Worm (Caenorhabditis elegans) whole organism, late embryonic: Measurements from ENCODE around the gene F17H10.4.

ENCODE experiments used
- C08G9.2 ChIP-seq: sonication (generic microtip); optimal IDR thresholded peaks from 2 replicates; lab custom pipeline; 2016; ENCODE audit warnings: mild to moderate bottlenecking, missing genetic modification characterization, moderate library complexity, missing compliant biosample characterization
- C38D4.7 ChIP-seq: fragments of 200-800 bp; sonication (Bioruptor generic); optimal IDR thresholded peaks from 2 replicates; lab custom pipeline; 2018; ENCODE audit warnings: mild to moderate bottlenecking, missing genetic modification characterization, moderate library complexity, missing compliant biosample characterization
- K02D7.2 ChIP-seq: sonication (generic microtip); optimal IDR thresholded peaks from 2 replicates; lab custom pipeline; 2017; ENCODE audit warnings: mild to moderate bottlenecking, missing genetic modification characterization, missing compliant biosample characterization
- T23F11.4 ChIP-seq: fragments of 200-800 bp; sonication (Bioruptor generic); optimal IDR thresholded peaks from 2 replicates; lab custom pipeline; 2018; ENCODE audit warnings: mild to moderate bottlenecking, missing genetic modification characterization, missing compliant biosample characterization
- Y22D7AL.16 ChIP-seq: sonication (generic microtip); optimal IDR thresholded peaks from 2 replicates; lab custom pipeline; 2016; ENCODE audit warnings: missing genetic modification characterization, missing compliant biosample characterization
- ama-1 ChIP-seq: fragments of 150-350 bp; optimal IDR thresholded peaks from 2 replicates; lab custom pipeline; 2014
- ceh-18 ChIP-seq: sonication (generic microtip); optimal IDR thresholded peaks from 2 replicates; lab custom pipeline; 2016; ENCODE audit warnings: missing genetic modification characterization, missing compliant biosample characterization
- ceh-2 ChIP-seq: sonication (generic microtip); optimal IDR thresholded peaks from 2 replicates; lab custom pipeline; 2016; ENCODE audit warnings: missing genotype, missing genetic modification characterization, missing compliant biosample characterization
- ceh-22 ChIP-seq: sonication (generic microtip); optimal IDR thresholded peaks from 2 replicates; lab custom pipeline; 2017; ENCODE audit warnings: missing biosample characterization, missing genetic modification characterization
- ceh-31 ChIP-seq: sonication (generic microtip); optimal IDR thresholded peaks from 2 replicates; lab custom pipeline; 2016; ENCODE audit warnings: missing genetic modification characterization, missing compliant biosample characterization
- ceh-48 ChIP-seq: sonication (generic microtip); optimal IDR thresholded peaks from 2 replicates; lab custom pipeline; 2016; ENCODE audit warnings: missing genetic modification characterization, inconsistent platforms, missing compliant biosample characterization
- ceh-6 ChIP-seq: fragments of 200-800 bp; sonication (Bioruptor generic); optimal IDR thresholded peaks from 2 replicates; lab custom pipeline; 2018; ENCODE audit warnings: mild to moderate bottlenecking, missing genetic modification characterization, missing compliant biosample characterization
- ceh-9 ChIP-seq: sonication (generic microtip); optimal IDR thresholded peaks from 2 replicates; lab custom pipeline; 2016; ENCODE audit warnings: mild to moderate bottlenecking, missing genetic modification characterization, inconsistent platforms, missing compliant biosample characterization
- dmd-4 ChIP-seq: sonication (generic microtip); optimal IDR thresholded peaks from 2 replicates; lab custom pipeline; 2016; ENCODE audit warnings: borderline replicate concordance, missing genetic modification characterization, missing compliant biosample characterization
- dve-1 ChIP-seq: sonication (generic microtip); optimal IDR thresholded peaks from 2 replicates; lab custom pipeline; 2017; ENCODE audit warnings: antibody characterized with exemption, mild to moderate bottlenecking, missing genetic modification characterization, missing compliant biosample characterization
- elt-2 ChIP-seq: sonication (generic microtip); optimal IDR thresholded peaks from 2 replicates; lab custom pipeline; 2016; ENCODE audit warnings: missing genetic modification reagents, missing genetic modification characterization, missing compliant biosample characterization
- ets-4 ChIP-seq: sonication (generic microtip); optimal IDR thresholded peaks from 2 replicates; lab custom pipeline; 2016; ENCODE audit warnings: missing genetic modification characterization, missing compliant biosample characterization
- eyg-1 ChIP-seq: sonication (generic microtip); optimal IDR thresholded peaks from 2 replicates; lab custom pipeline; 2016; ENCODE audit warnings: missing genotype, missing genetic modification characterization, missing compliant biosample characterization
- fax-1 ChIP-seq: sonication (generic microtip); optimal IDR thresholded peaks from 2 replicates; lab custom pipeline; 2016; ENCODE audit warnings: missing genotype, missing genetic modification characterization, missing compliant biosample characterization
- fkh-10 ChIP-seq: fragments of 150-350 bp; optimal IDR thresholded peaks from 2 replicates; lab custom pipeline; 2014; ENCODE audit warnings: missing biosample characterization, missing genetic modification reagents, missing genetic modification characterization
- fkh-6 ChIP-seq: sonication (generic microtip); optimal IDR thresholded peaks from 2 replicates; lab custom pipeline; 2016; ENCODE audit warnings: missing genetic modification characterization, missing compliant biosample characterization
- gmeb-2 ChIP-seq: sonication (generic microtip); optimal IDR thresholded peaks from 2 replicates; lab custom pipeline; 2016; ENCODE audit warnings: missing genetic modification characterization, inconsistent platforms, missing compliant biosample characterization
- hlh-15 ChIP-seq: sonication (generic microtip); optimal IDR thresholded peaks from 2 replicates; lab custom pipeline; 2016; ENCODE audit warnings: missing genetic modification characterization, missing compliant biosample characterization
- hlh-30 ChIP-seq: sonication (generic microtip); optimal IDR thresholded peaks from 2 replicates; lab custom pipeline; 2017; ENCODE audit warnings: antibody characterized with exemption, missing genetic modification characterization, missing compliant biosample characterization; ENCODE audit not compliant: insufficient read depth
- hlh-6 ChIP-seq: sonication (generic microtip); optimal IDR thresholded peaks from 2 replicates; lab custom pipeline; 2016; ENCODE audit warnings: missing genotype, missing genetic modification characterization, missing compliant biosample characterization
- lin-11 ChIP-seq: fragments of 200-800 bp; sonication (Bioruptor generic); optimal IDR thresholded peaks from 2 replicates; lab custom pipeline; 2018; ENCODE audit warnings: mild to moderate bottlenecking, missing genetic modification characterization, missing compliant biosample characterization
- madf-2 ChIP-seq: sonication (generic microtip); optimal IDR thresholded peaks from 2 replicates; lab custom pipeline; 2017; ENCODE audit warnings: missing genetic modification characterization, missing compliant biosample characterization
- mec-3 ChIP-seq: sonication (generic microtip); optimal IDR thresholded peaks from 2 replicates; lab custom pipeline; 2016; ENCODE audit warnings: borderline replicate concordance, missing genetic modification characterization, missing compliant biosample characterization
- nfya-1 ChIP-seq: sonication (generic microtip); optimal IDR thresholded peaks from 2 replicates; lab custom pipeline; 2017; ENCODE audit warnings: missing genetic modification characterization, mild to moderate bottlenecking, missing compliant biosample characterization, antibody characterized with exemption, moderate library complexity
- npax-4 ChIP-seq: sonication (generic microtip); optimal IDR thresholded peaks from 2 replicates; lab custom pipeline; 2016; ENCODE audit warnings: missing genetic modification characterization, missing compliant biosample characterization
- odd-2 ChIP-seq: sonication (generic microtip); optimal IDR thresholded peaks from 2 replicates; lab custom pipeline; 2017; ENCODE audit warnings: antibody characterized with exemption, mild to moderate bottlenecking, missing genetic modification characterization, missing compliant biosample characterization
- pag-3 ChIP-seq: sonication (generic microtip); optimal IDR thresholded peaks from 2 replicates; lab custom pipeline; 2016; ENCODE audit warnings: missing compliant biosample characterization, missing genetic modification characterization, borderline replicate concordance
- pat-9 ChIP-seq: fragments of 200-800 bp; sonication (Bioruptor generic); optimal IDR thresholded peaks from 2 replicates; lab custom pipeline; 2018; ENCODE audit warnings: mild to moderate bottlenecking, missing genetic modification characterization, moderate library complexity, missing compliant biosample characterization
- pax-1 ChIP-seq: fragments of 150-350 bp; optimal IDR thresholded peaks from 2 replicates; lab custom pipeline; 2014; ENCODE audit warnings: missing biosample characterization, missing genetic modification characterization
- pros-1 ChIP-seq: fragments of 150-350 bp; optimal IDR thresholded peaks from 2 replicates; lab custom pipeline; 2014; ENCODE audit warnings: missing biosample characterization, missing genetic modification reagents, missing genetic modification characterization
- ref-2 ChIP-seq: sonication (generic microtip); optimal IDR thresholded peaks from 2 replicates; lab custom pipeline; 2016; ENCODE audit warnings: missing genetic modification characterization, missing compliant biosample characterization
- rnt-1 ChIP-seq: sonication (generic microtip); optimal IDR thresholded peaks from 2 replicates; lab custom pipeline; 2016; ENCODE audit warnings: missing genetic modification characterization, missing compliant biosample characterization
- sdc-2 ChIP-seq: sonication (generic microtip); optimal IDR thresholded peaks from 2 replicates; lab custom pipeline; 2016; ENCODE audit warnings: missing genotype, missing genetic modification characterization, missing compliant biosample characterization
- sox-2 ChIP-seq: fragments of 200-800 bp; sonication (Bioruptor generic); IDR thresholded peaks from 2 replicates; pipeline ENCODE4 v1.3.6; 2022; ENCODE audit warnings: missing genetic modification reagents, missing genetic modification characterization, missing compliant biosample characterization
- syd-9 ChIP-seq: sonication (generic microtip); optimal IDR thresholded peaks from 2 replicates; lab custom pipeline; 2016; ENCODE audit warnings: mild to moderate bottlenecking, missing genetic modification characterization, moderate library complexity, missing compliant biosample characterization
- tbx-7 ChIP-seq: sonication (generic microtip); optimal IDR thresholded peaks from 2 replicates; lab custom pipeline; 2016; ENCODE audit warnings: missing genotype, missing genetic modification characterization, missing compliant biosample characterization
- ttx-3 ChIP-seq: sonication (generic microtip); optimal IDR thresholded peaks from 2 replicates; lab custom pipeline; 2016; ENCODE audit warnings: missing genetic modification reagents, missing genetic modification characterization, missing compliant biosample characterization
- unc-42 ChIP-seq: sonication (generic microtip); optimal IDR thresholded peaks from 2 replicates; lab custom pipeline; 2016; ENCODE audit warnings: missing genotype, missing genetic modification characterization, missing compliant biosample characterization
- unc-55 ChIP-seq: sonication (generic microtip); optimal IDR thresholded peaks from 2 replicates; lab custom pipeline; 2017; ENCODE audit warnings: missing biosample characterization, missing genetic modification reagents, missing genetic modification characterization
- unc-86 ChIP-seq: sonication (generic microtip); optimal IDR thresholded peaks from 2 replicates; lab custom pipeline; 2016; ENCODE audit warnings: missing genetic modification characterization, missing compliant biosample characterization

Gene F17H10.4

ce11 chrX:13171206-13171605 is 44.9 kb upstream of the F17H10.4 start (continued):
- TF ChIP-seq K02D7.2 (tag; lab: Kevin White, UChicago) (no peak), madf-2 (tag; lab: Kevin White, UChicago) (no peak), lin-11 (tag; lab: Kevin White, UChicago) (no peak), pat-9 (tag; lab: Kevin White, UChicago) (no peak), ets-4 (no peak), ceh-6 (GFP tag; lab: Kevin White, UChicago) (no peak), syd-9 (no peak), hlh-30 (no peak), fax-1 (tag; lab: Kevin White, UChicago) (no peak), elt-2 (no peak), ttx-3 (tag; lab: Kevin White, UChicago) (no peak), Y22D7AL.16 (tag; lab: Kevin White, UChicago) (no peak), ceh-48 (tag; lab: Kevin White, UChicago) (no peak), ceh-2 (tag; lab: Kevin White, UChicago) (no peak)

- no peak for TF ChIP-seq ama-1 (lab: Kevin White, UChicago)
Observed at ce11 chrX:13170804-13171203, 44.5 kb upstream of the F17H10.4 start.

- TF ChIP-seq hlh-6 (tag; lab: Kevin White, UChicago) (no peak), ceh-22 (tag; lab: Kevin White, UChicago) (no peak), ceh-9 (tag; lab: Kevin White, UChicago) (no peak), dmd-4 (tag; lab: Kevin White, UChicago) (no peak), unc-42 (tag; lab: Kevin White, UChicago) (no peak)
- TF ChIP-seq, all 69 proteins: peak for 0
Observed at ce11 chrX:13169975-13170374, 43.7 kb upstream of the F17H10.4 start, which contains the start of gene mob-2. Gene mob-2 (minus strand): TSS chrX:13170075.

- TF ChIP-seq dmd-4 (tag; lab: Kevin White, UChicago) (no peak), pros-1 (no peak), ceh-18 (tag; lab: Kevin White, UChicago) (no peak), hlh-30 (peak; percentile 92), ceh-48 (tag; lab: Kevin White, UChicago) (no peak), pag-3 (no peak), tbx-7 (tag; lab: Kevin White, UChicago) (no peak), fax-1 (tag; lab: Kevin White, UChicago) (no peak), elt-2 (peak; percentile 34), rnt-1 (tag; lab: Kevin White, UChicago) (peak; percentile 72), fkh-6 (no peak), K02D7.2 (tag; lab: Kevin White, UChicago) (no peak), mec-3 (tag; lab: Kevin White, UChicago) (no peak), unc-55 (peak; percentile 83), fkh-10 (GFP tag; lab: Kevin White, UChicago) (no peak), unc-86 (tag; lab: Kevin White, UChicago) (no peak), lin-11 (tag; lab: Kevin White, UChicago) (no peak), pax-1 (tag; lab: Kevin White, UChicago) (no peak), hlh-6 (tag; lab: Kevin White, UChicago) (no peak), sox-2 (GFP tag; lab: Robert Waterston, UW) (no peak), ama-1 (lab: Kevin White, UChicago) (no peak), gmeb-2 (no peak), C08G9.2 (no peak), odd-2 (tag; lab: Kevin White, UChicago) (no peak), pat-9 (tag; lab: Kevin White, UChicago) (no peak), eyg-1 (no peak), ceh-31 (tag; lab: Kevin White, UChicago) (no peak), ceh-6 (GFP tag; lab: Kevin White, UChicago) (no peak), nfya-1 (tag; lab: Kevin White, UChicago) (peak; percentile 29), sdc-2 (no peak), C38D4.7 (GFP tag; lab: Kevin White, UChicago) (no peak), ceh-9 (tag; lab: Kevin White, UChicago) (no peak), npax-4 (no peak), hlh-15 (no peak), ets-4 (no peak), dve-1 (no peak), ttx-3 (tag; lab: Kevin White, UChicago) (no peak), ref-2 (peak; percentile 68), T23F11.4 (no peak)
Observed at ce11 chrX:13169133-13169532, 42.8 kb upstream of the F17H10.4 start.
